Worm (Caenorhabditis elegans): ENCODE data around the gene C15C8.6.

DNA sequence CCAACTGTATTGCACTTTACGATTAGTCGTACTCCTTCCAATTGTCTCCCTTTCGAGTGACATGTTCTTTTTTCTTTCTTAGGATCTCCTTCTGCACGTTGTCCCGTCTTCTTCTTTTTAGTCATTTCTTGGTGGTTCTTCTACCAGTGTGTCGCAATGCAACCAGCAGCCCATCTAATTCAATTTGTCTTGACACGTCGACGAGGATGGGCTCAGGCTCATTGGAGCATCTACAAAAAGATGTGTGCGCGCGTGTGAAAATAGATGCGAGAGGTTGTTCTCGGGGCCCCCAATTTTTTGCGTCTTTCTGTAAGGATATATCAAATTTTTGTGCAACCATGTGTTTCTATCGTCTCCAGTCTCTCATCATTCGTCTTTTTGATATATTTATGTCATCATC lies 49.7 kb downstream of the C15C8.6 start:
- TF ChIP-seq R02D3.7 (tag; optimal IDR thresholded peaks at IDR 0.05) (no peak), elt-3 (tag; optimal IDR thresholded peaks at IDR 0.05) (no peak), nhr-25 (tag; optimal IDR thresholded peaks at IDR 0.05) (no peak), sma-3 (GFP tag; optimal IDR thresholded peaks at IDR 0.05) (no peak), C34F6.9 (tag; optimal IDR thresholded peaks at IDR 0.05) (no peak)

All from whole organism, L2 larva.